Worm (Caenorhabditis elegans) whole organism, young adult: ENCODE data around the gene mlt-3.

Experiments used
- nfya-2 ChIP-seq: fragments of 200-800 bp; sonication (Bioruptor generic); IDR thresholded peaks from 2 replicates; pipeline ENCODE4 v1.3.6; 2022; ENCODE audit warnings: missing genetic modification reagents, missing genetic modification characterization, missing compliant biosample characterization
- ztf-6 ChIP-seq: fragments of 200-800 bp; sonication (Bioruptor generic); IDR thresholded peaks from 2 replicates; pipeline ENCODE4 v1.3.6; 2022; ENCODE audit warnings: missing genetic modification reagents, missing genetic modification characterization, missing compliant biosample characterization

- no peak for TF ChIP-seq ztf-6 (GFP tag; lab: Robert Waterston, UW)
- TF ChIP-seq nfya-2 (GFP tag; lab: Robert Waterston, UW), result no peak
Measured at ce11 chrIV:12275892-12276291, 49.0 kb upstream of the mlt-3 start, which contains the start of gene vps-8.
